Worm (Caenorhabditis elegans) whole organism, L1 larva: Measurements from ENCODE around the gene Y37H2A.11.
A peak's percentile ranks its signal among the peaks of the same experiment; 100 is the strongest.

Source experiments
- C16A3.4 ChIP-seq: fragments of 150-350 bp; optimal IDR thresholded peaks from 2 replicates; lab custom pipeline; 2014; ENCODE audit warnings: missing biosample characterization, missing genetic modification characterization
- F16B12.6 ChIP-seq: fragments of 150-350 bp; optimal IDR thresholded peaks from 2 replicates; lab custom pipeline; 2014; ENCODE audit warnings: missing biosample characterization, missing genetic modification characterization
- alr-1 ChIP-seq: fragments of 200-800 bp; sonication (Bioruptor generic); optimal IDR thresholded peaks from 2 replicates; lab custom pipeline; 2018; ENCODE audit warnings: borderline replicate concordance, mild to moderate bottlenecking, missing genetic modification characterization, missing compliant biosample characterization
- blmp-1 ChIP-seq: fragments of 150-350 bp; optimal IDR thresholded peaks from 2 replicates; lab custom pipeline; 2014; ENCODE audit warnings: missing biosample characterization, missing genetic modification characterization
- ceh-82 ChIP-seq, 3 experiments: fragments of 150-350 bp in 1 of 3; sonication (generic microtip) in 2 of 3; optimal IDR thresholded peaks; 2 replicates each; lab custom pipeline; 2014 to 2017; ENCODE audit warnings: missing biosample characterization in 3 of 3, missing genetic modification characterization in 3 of 3
- ceh-88 ChIP-seq: fragments of 200-800 bp; sonication (Bioruptor generic); IDR thresholded peaks from 2 replicates; pipeline ENCODE4 v1.3.6; 2022; ENCODE audit warnings: missing genetic modification characterization, missing compliant biosample characterization
- ceh-90 ChIP-seq: sonication (generic microtip); optimal IDR thresholded peaks from 2 replicates; lab custom pipeline; 2016; ENCODE audit warnings: missing genetic modification characterization, missing compliant biosample characterization
- dsc-1 ChIP-seq: sonication (generic microtip); optimal IDR thresholded peaks from 2 replicates; lab custom pipeline; 2016; ENCODE audit warnings: mild to moderate bottlenecking, missing genetic modification characterization, missing compliant biosample characterization
- efl-1 ChIP-seq, 4 experiments: fragments of 150-350 bp; optimal IDR thresholded peaks in 3 of 4; peaks in 1 of 4; 1 replicate in 1 of 4; 2 replicates in 3 of 4; lab custom pipeline; 2014; ENCODE audit warnings: missing biosample characterization in 2 of 4, missing genetic modification characterization in 2 of 4, missing genetic modification reagents in 2 of 4
- efl-3 ChIP-seq: fragments of 200-800 bp; sonication (Bioruptor generic); optimal IDR thresholded peaks from 2 replicates; lab custom pipeline; 2018; ENCODE audit warnings: mild to moderate bottlenecking, missing genetic modification characterization, missing compliant biosample characterization
- egl-27 ChIP-seq, 2 experiments: fragments of 150-350 bp in 1 of 2; sonication (generic microtip); optimal IDR thresholded peaks; 3 replicates each; lab custom pipeline; 2017 to 2018; ENCODE audit warnings: missing biosample characterization in 2 of 2, missing genetic modification characterization in 2 of 2, missing genetic modification reagents in 2 of 2
- elt-2 ChIP-seq: sonication (generic microtip); optimal IDR thresholded peaks from 2 replicates; lab custom pipeline; 2016; ENCODE audit warnings: missing genetic modification characterization, mild to moderate bottlenecking, inconsistent platforms, missing compliant biosample characterization, missing genetic modification reagents
- elt-3 ChIP-seq, 6 experiments: fragments of 150-350 bp in 1 of 6; sonication (generic microtip); optimal IDR thresholded peaks; 2 replicates each; lab custom pipeline; 2017 to 2018; ENCODE audit warnings: missing biosample characterization in 6 of 6, missing genetic modification characterization in 6 of 6, inconsistent platforms in 1 of 6
- ets-5 ChIP-seq: fragments of 200-800 bp; sonication (Bioruptor generic); IDR thresholded peaks from 2 replicates; pipeline ENCODE4 v1.3.6; 2022; ENCODE audit warnings: missing genetic modification characterization, missing compliant biosample characterization
- fos-1 ChIP-seq: fragments of 150-350 bp; optimal IDR thresholded peaks from 2 replicates; lab custom pipeline; 2014; ENCODE audit warnings: missing biosample characterization, missing genetic modification characterization
- irx-1 ChIP-seq: sonication (generic microtip); optimal IDR thresholded peaks from 2 replicates; lab custom pipeline; 2016; ENCODE audit warnings: missing genetic modification characterization, missing compliant biosample characterization
- lin-15B ChIP-seq: fragments of 150-350 bp; sonication (generic microtip); optimal IDR thresholded peaks from 3 replicates; lab custom pipeline; 2014; ENCODE audit warnings: missing biosample characterization, missing genetic modification characterization
- lsy-2 ChIP-seq, 2 experiments: fragments of 150-350 bp; optimal IDR thresholded peaks; 2 replicates each; lab custom pipeline; 2014; ENCODE audit warnings: missing biosample characterization in 2 of 2, missing genetic modification characterization in 2 of 2
- mab-9 ChIP-seq: fragments of 200-800 bp; sonication (Bioruptor generic); IDR thresholded peaks from 2 replicates; pipeline ENCODE4 v1.3.6; 2022; ENCODE audit warnings: missing genetic modification reagents, missing genetic modification characterization, missing compliant biosample characterization
- mef-2 ChIP-seq: fragments of 150-350 bp; optimal IDR thresholded peaks from 2 replicates; lab custom pipeline; 2014; ENCODE audit warnings: missing biosample characterization, missing genetic modification characterization
- nhr-11 ChIP-seq: fragments of 150-350 bp; optimal IDR thresholded peaks from 2 replicates; lab custom pipeline; 2014; ENCODE audit warnings: missing biosample characterization, missing genetic modification characterization
- nhr-19 ChIP-seq: fragments of 200-800 bp; sonication (Bioruptor generic); conservative IDR thresholded peaks from 2 replicates; pipeline ENCODE4 v1.3.6; 2022; ENCODE audit warnings: missing genetic modification characterization, missing compliant biosample characterization
- nhr-20 ChIP-seq: sonication (generic microtip); optimal IDR thresholded peaks from 2 replicates; lab custom pipeline; 2016; ENCODE audit warnings: mild to moderate bottlenecking, missing genetic modification characterization, missing compliant biosample characterization
- nhr-85 ChIP-seq: sonication (generic microtip); peaks from one replicate; lab custom pipeline; 2016; ENCODE audit warnings: missing genetic modification characterization, inconsistent platforms, missing compliant biosample characterization
- nhr-90 ChIP-seq: sonication (generic microtip); optimal IDR thresholded peaks from 2 replicates; lab custom pipeline; 2016; ENCODE audit warnings: mild to moderate bottlenecking, missing genetic modification characterization, missing compliant biosample characterization; ENCODE audit not compliant: poor library complexity
- pqm-1 ChIP-seq: sonication (generic microtip); optimal IDR thresholded peaks from 3 replicates; lab custom pipeline; 2017; ENCODE audit warnings: missing biosample characterization, missing genetic modification characterization
- skn-1 ChIP-seq: fragments of 150-350 bp; optimal IDR thresholded peaks from 2 replicates; lab custom pipeline; 2014; ENCODE audit warnings: missing biosample characterization, missing genetic modification characterization
- snu-23 ChIP-seq: sonication (generic microtip); optimal IDR thresholded peaks from 2 replicates; lab custom pipeline; 2016; ENCODE audit warnings: missing genetic modification characterization, missing compliant biosample characterization
- sptf-1 ChIP-seq: fragments of 150-350 bp; optimal IDR thresholded peaks from 2 replicates; lab custom pipeline; 2014; ENCODE audit warnings: missing biosample characterization, missing genetic modification characterization
- sup-37 ChIP-seq: fragments of 200-800 bp; sonication (Bioruptor generic); optimal IDR thresholded peaks from 2 replicates; lab custom pipeline; 2018; ENCODE audit warnings: mild to moderate bottlenecking, missing genetic modification characterization, missing compliant biosample characterization
- swsn-7 ChIP-seq: sonication (generic microtip); optimal IDR thresholded peaks from 2 replicates; lab custom pipeline; 2016; ENCODE audit warnings: missing genetic modification characterization, missing compliant biosample characterization
- tbx-2 ChIP-seq: sonication (generic microtip); optimal IDR thresholded peaks from 2 replicates; lab custom pipeline; 2016; ENCODE audit warnings: missing genetic modification characterization, missing compliant biosample characterization
- tlp-1 ChIP-seq: fragments of 150-350 bp; optimal IDR thresholded peaks from 2 replicates; lab custom pipeline; 2014; ENCODE audit warnings: missing biosample characterization, missing genetic modification characterization
- unc-130 ChIP-seq: fragments of 150-350 bp; optimal IDR thresholded peaks from 2 replicates; lab custom pipeline; 2017; ENCODE audit warnings: missing biosample characterization, missing genetic modification characterization, inconsistent platforms
- unc-30 ChIP-seq: sonication (generic microtip); optimal IDR thresholded peaks from 2 replicates; lab custom pipeline; 2017; ENCODE audit warnings: missing biosample characterization, missing genetic modification characterization
- vab-15 ChIP-seq: sonication (generic microtip); optimal IDR thresholded peaks from 2 replicates; lab custom pipeline; 2017; ENCODE audit warnings: missing genotype, mild to moderate bottlenecking, missing genetic modification characterization, missing compliant biosample characterization
- xbp-1 ChIP-seq: sonication (generic microtip); optimal IDR thresholded peaks from 2 replicates; lab custom pipeline; 2016; ENCODE audit warnings: missing genetic modification characterization, missing compliant biosample characterization
- zip-4 ChIP-seq: fragments of 200-800 bp; sonication (Bioruptor generic); optimal IDR thresholded peaks from 2 replicates; lab custom pipeline; 2018; ENCODE audit warnings: mild to moderate bottlenecking, missing genetic modification characterization, moderate library complexity, missing compliant biosample characterization

The Y37H2A.11 gene

DNA sequence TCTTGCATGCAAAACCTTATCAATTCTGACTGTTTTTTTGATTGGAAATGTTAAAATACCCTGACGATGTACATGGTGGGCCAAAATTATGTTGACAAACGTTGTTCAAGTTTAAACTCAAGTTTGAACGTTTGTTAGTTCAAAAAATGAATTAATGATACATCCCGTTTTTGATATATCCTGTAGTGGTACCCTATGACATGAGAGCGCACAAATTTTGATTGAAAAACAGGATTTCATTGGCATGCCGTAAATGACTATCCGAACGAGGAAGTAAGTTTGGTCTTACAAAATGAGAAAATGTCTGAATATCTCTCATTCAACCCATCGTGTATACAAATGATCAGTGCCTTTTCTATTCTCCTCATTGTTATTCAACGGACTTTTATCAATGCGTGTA, at the start of gene Y37H2A.11:
Gene Y37H2A.11, plus strand, starts transcription at position 301 of the 400 bp plus-strand sequence.
- TF ChIP-seq elt-2 (tag; lab: Kevin White, UChicago) (no peak), ceh-82 (tag; optimal IDR thresholded peaks at IDR 0.05; lab: Kevin White, UChicago) (no peak), vab-15 (no peak), lsy-2 (tag; optimal IDR thresholded peaks at IDR 0.05; lab: Kevin White, UChicago) (no peak)
- TF ChIP-seq, all 84 proteins: peak for 0

DNA sequence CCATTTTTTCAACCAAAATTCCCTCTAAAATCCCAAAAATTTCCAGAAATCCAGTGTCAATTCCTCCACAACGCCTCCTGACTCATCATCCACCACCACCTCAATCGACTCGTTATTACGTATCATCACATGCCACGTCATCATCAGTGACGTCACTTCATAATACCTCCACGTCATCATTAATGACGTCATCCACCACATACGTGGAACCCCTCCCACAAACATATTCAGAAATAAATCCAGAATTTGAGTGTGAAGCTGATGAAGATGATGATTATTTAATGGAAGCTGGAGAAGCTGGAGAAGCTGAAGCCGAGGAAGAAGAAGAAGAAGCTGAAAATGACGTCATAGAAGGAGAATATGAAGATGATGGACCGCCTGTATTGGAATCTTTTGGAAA, 47.3 kb upstream of the Y37H2A.11 start:
- TF ChIP-seq lin-15B (no peak), tbx-2 (no peak), vab-15 (no peak), sptf-1 (tag; lab: Kevin White, UChicago) (no peak), unc-130 (tag; lab: Kevin White, UChicago) (no peak), ets-5 (GFP tag; lab: Robert Waterston, UW) (no peak), dsc-1 (tag; lab: Kevin White, UChicago) (no peak), F16B12.6 (no peak), blmp-1 (tag; lab: Kevin White, UChicago) (no peak), swsn-7 (tag; lab: Kevin White, UChicago) (no peak), nhr-11 (tag; lab: Kevin White, UChicago) (no peak), unc-30 (tag; lab: Kevin White, UChicago) (no peak), fos-1 (tag; lab: Kevin White, UChicago) (no peak), nhr-19 (GFP tag; lab: Robert Waterston, UW) (no peak), nhr-90 (no peak), mab-9 (GFP tag; lab: Robert Waterston, UW) (no peak), snu-23 (GFP tag; lab: Kevin White, UChicago) (no peak)

DNA sequence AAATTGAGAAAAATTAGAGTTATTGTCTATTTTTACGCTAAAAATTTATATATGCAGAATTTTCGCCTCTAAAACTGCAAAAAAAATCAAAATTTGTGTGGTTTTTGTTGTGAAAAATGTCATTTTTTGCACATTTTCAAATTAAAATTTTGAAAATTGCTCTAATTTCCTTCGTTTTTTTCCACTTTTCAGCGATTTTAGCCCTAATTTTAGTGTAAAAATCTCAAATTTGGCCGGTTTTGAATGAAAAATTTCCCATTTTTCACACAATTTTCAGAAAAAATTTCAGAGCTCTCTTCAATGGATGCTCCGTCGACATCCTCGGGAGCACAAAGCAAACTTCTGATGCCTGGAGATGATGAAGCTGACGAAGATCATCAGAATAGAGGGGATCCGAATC, 42.9 kb upstream of the Y37H2A.11 start, which contains the start of gene par-4:
Gene par-4, plus strand, starts transcription at position 301 of the 400 bp plus-strand sequence.
- TF ChIP-seq lsy-2 (tag; optimal IDR thresholded peaks at IDR 0.05; lab: Kevin White, UChicago), result no peak
- TF ChIP-seq skn-1, result no peak
- no peak for TF ChIP-seq efl-3 (GFP tag; lab: Kevin White, UChicago)
- no peak for TF ChIP-seq ceh-82 (tag; optimal IDR thresholded peaks at IDR 0.05; lab: Kevin White, UChicago)
- no peak for TF ChIP-seq tbx-2
- TF ChIP-seq alr-1 (tag; lab: Kevin White, UChicago), result no peak
- TF ChIP-seq elt-3 (tag; optimal IDR thresholded peaks at IDR 0.05; lab: Kevin White, UChicago), result no peak
- no peak for TF ChIP-seq irx-1 (tag; lab: Kevin White, UChicago)
- TF ChIP-seq pqm-1 (tag; lab: Kevin White, UChicago), result no peak
- TF ChIP-seq nhr-85 (tag; lab: Kevin White, UChicago), result peak; percentile 53
- TF ChIP-seq efl-1 (optimal IDR thresholded peaks at IDR 0.05; lab: Kevin White, UChicago), result no peak
- peak in 1 of 2 experiments; percentile 3 for TF ChIP-seq efl-1 (GFP tag; optimal IDR thresholded peaks at IDR 0.05 in 1 of 2; lab: Kevin White, UChicago)
- no peak for TF ChIP-seq tlp-1 (tag; lab: Kevin White, UChicago)

DNA sequence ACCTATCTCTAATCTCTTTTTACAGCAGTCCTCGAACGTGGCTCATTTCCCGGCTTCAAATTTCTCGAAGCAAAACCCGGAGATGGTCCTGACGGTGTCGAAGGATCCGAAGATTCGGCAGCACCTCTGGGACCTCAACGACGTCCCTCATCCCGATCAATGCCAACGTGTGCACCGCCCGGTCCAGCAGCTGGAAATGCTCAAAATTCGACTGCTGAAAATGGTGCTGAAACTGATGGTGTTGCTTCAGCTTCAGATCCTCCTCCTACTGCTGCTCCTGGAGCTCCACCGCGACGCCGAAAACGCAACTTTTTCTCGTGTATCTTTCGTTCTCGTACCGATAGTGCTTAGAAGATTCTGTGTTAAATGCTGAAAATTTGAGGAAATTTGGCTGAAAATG, 35.2 kb upstream of the Y37H2A.11 start:
- TF ChIP-seq ceh-82 (tag; optimal IDR thresholded peaks at IDR 0.05; lab: Kevin White, UChicago) (no peak), zip-4 (no peak), vab-15 (no peak), C16A3.4 (tag; lab: Kevin White, UChicago) (no peak), ceh-88 (GFP tag; lab: Robert Waterston, UW) (no peak)
- TF ChIP-seq, all 84 proteins: peak for 0

DNA sequence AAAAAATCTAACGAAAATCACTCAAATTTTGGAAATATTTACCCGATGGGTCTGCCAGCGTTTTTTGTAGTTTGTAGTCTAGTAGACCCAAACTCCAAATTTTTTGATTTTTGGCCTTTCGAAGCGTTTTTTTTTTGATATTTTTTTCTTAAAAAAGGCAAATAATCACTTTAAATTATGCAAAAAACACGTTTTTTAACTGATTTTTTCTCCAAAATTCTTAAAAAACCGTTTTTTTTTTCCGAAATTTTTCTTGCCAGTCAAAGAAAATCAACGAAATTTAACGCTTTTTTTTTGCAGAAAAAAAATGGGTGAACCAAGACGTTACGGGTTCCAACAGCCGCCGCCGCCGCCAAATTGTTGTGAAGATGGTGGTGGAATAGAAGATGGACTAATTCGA, 33.3 kb upstream of the Y37H2A.11 start, which contains the start of gene Y37H2A.1:
Gene Y37H2A.1, plus strand, starts transcription at position 301 of the 400 bp plus-strand sequence.
- TF ChIP-seq efl-1 (optimal IDR thresholded peaks at IDR 0.05; lab: Kevin White, UChicago), result no peak
- TF ChIP-seq efl-1 (GFP tag; optimal IDR thresholded peaks at IDR 0.05 in 1 of 2; lab: Kevin White, UChicago), result peak in 1 of 2 experiments; percentile 65
- no peak for TF ChIP-seq nhr-11 (tag; lab: Kevin White, UChicago)
- TF ChIP-seq tbx-2, result no peak

DNA sequence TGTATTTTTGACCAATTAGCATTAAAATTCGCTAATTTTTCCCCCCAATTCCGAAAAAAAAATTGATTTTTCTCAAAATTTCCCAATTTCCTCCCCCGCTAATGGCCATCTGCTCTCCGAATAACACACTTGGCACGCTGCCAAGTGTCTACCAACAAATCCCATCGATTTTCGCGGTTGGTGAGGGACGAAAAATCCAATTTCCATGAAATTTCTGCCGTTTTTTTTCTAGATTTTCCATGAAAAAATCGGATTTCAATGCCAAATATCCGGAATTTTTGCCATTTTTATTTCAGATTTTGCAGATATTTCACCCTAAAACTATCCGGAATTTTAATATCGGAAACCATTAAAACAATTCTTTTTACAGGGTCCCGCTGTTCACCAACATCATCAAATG, 31.8 kb upstream of the Y37H2A.11 start:
- TF ChIP-seq ceh-90 (tag; lab: Kevin White, UChicago) (no peak), unc-130 (tag; lab: Kevin White, UChicago) (no peak), xbp-1 (tag; lab: Kevin White, UChicago) (no peak), nhr-85 (tag; lab: Kevin White, UChicago) (no peak), sup-37 (GFP tag; lab: Kevin White, UChicago) (no peak), egl-27 (tag; optimal IDR thresholded peaks at IDR 0.05; lab: Kevin White, UChicago) (no peak), mef-2 (tag; lab: Kevin White, UChicago) (no peak), nhr-20 (tag; lab: Kevin White, UChicago) (no peak)
